Worm (Caenorhabditis elegans) whole organism, L4 larva: ENCODE results near the gene C34F6.5.

Experiments used
- F10B5.3 ChIP-seq: sonication (generic microtip); optimal IDR thresholded peaks from 2 replicates; lab custom pipeline; 2016; ENCODE audit warnings: mild to moderate bottlenecking, missing genetic modification characterization, missing compliant biosample characterization
- F26F4.8 ChIP-seq: fragments of 200-800 bp; sonication (Bioruptor generic); conservative IDR thresholded peaks from 2 replicates; pipeline ENCODE4 v1.3.6; 2022; ENCODE audit warnings: missing genetic modification characterization, missing compliant biosample characterization
- F44E2.7 ChIP-seq: fragments of 200-800 bp; sonication (Bioruptor generic); IDR thresholded peaks from 2 replicates; pipeline ENCODE4 v2.1.2; 2022; ENCODE audit warnings: missing genetic modification characterization, missing compliant biosample characterization
- Y105C5A.15 ChIP-seq: fragments of 200-800 bp; sonication (Bioruptor generic); IDR thresholded peaks from 2 replicates; pipeline ENCODE4 v1.3.6; 2022; ENCODE audit warnings: missing genetic modification characterization, missing compliant biosample characterization
- Y48G9A.11 ChIP-seq: fragments of 200-800 bp; sonication (Bioruptor generic); IDR thresholded peaks from 2 replicates; pipeline ENCODE4 v1.3.6; 2022; ENCODE audit warnings: missing genetic modification reagents, missing genetic modification characterization, missing compliant biosample characterization
- Y75B8A.6 ChIP-seq: fragments of 200-800 bp; sonication (Bioruptor generic); IDR thresholded peaks from 2 replicates; pipeline ENCODE4 v1.3.6; 2022; ENCODE audit warnings: missing genetic modification reagents, missing genetic modification characterization, missing compliant biosample characterization
- ZK337.2 ChIP-seq: fragments of 200-800 bp; sonication (Bioruptor generic); IDR thresholded peaks from 2 replicates; pipeline ENCODE4 v1.3.6; 2022; ENCODE audit warnings: missing genetic modification reagents, missing genetic modification characterization, missing compliant biosample characterization
- ZK546.5 ChIP-seq, 2 experiments: sonication (generic microtip); optimal IDR thresholded peaks; 2 replicates each; lab custom pipeline; 2017; ENCODE audit warnings: missing biosample characterization in 2 of 2, missing genetic modification characterization in 2 of 2
- aly-2 ChIP-seq: sonication (generic microtip); optimal IDR thresholded peaks from 2 replicates; lab custom pipeline; 2018; ENCODE audit warnings: missing biosample characterization, missing genetic modification characterization
- attf-4 ChIP-seq: sonication (generic microtip); optimal IDR thresholded peaks from 3 replicates; lab custom pipeline; 2017; ENCODE audit warnings: missing biosample characterization, missing genetic modification characterization
- ceh-62 ChIP-seq: sonication (generic microtip); optimal IDR thresholded peaks from 2 replicates; lab custom pipeline; 2017; ENCODE audit warnings: missing biosample characterization, missing genetic modification characterization
- cey-2 ChIP-seq: sonication (generic microtip); optimal IDR thresholded peaks from 3 replicates; lab custom pipeline; 2017; ENCODE audit warnings: missing genetic modification characterization, mild to moderate bottlenecking, missing compliant biosample characterization, antibody characterized with exemption, borderline replicate concordance; ENCODE audit not compliant: insufficient read depth
- daf-12 ChIP-seq: fragments of 150-350 bp; optimal IDR thresholded peaks from 2 replicates; lab custom pipeline; 2014; ENCODE audit warnings: missing biosample characterization, missing genetic modification reagents, missing genetic modification characterization
- dmd-6 ChIP-seq: fragments of 200-800 bp; sonication (Bioruptor generic); IDR thresholded peaks from 2 replicates; pipeline ENCODE4 v1.3.6; 2022; ENCODE audit warnings: missing genetic modification reagents, missing genetic modification characterization, missing compliant biosample characterization
- duxl-1 ChIP-seq: sonication (generic microtip); optimal IDR thresholded peaks from 2 replicates; lab custom pipeline; 2016; ENCODE audit warnings: mild to moderate bottlenecking, missing genetic modification characterization, moderate library complexity, missing compliant biosample characterization; ENCODE audit not compliant: poor library complexity
- dve-1 ChIP-seq: sonication (generic microtip); optimal IDR thresholded peaks from 2 replicates; lab custom pipeline; 2017; ENCODE audit warnings: antibody characterized with exemption, mild to moderate bottlenecking, missing genetic modification characterization, missing compliant biosample characterization; ENCODE audit not compliant: insufficient read depth
- egl-27 ChIP-seq: sonication (generic microtip); optimal IDR thresholded peaks from 3 replicates; lab custom pipeline; 2017; ENCODE audit warnings: missing biosample characterization, missing genetic modification reagents, missing genetic modification characterization
- egl-43 ChIP-seq: fragments of 200-800 bp; sonication (Bioruptor generic); IDR thresholded peaks from 2 replicates; pipeline ENCODE4 v1.3.6; 2022; ENCODE audit warnings: missing genetic modification reagents, missing genetic modification characterization, missing compliant biosample characterization
- fkh-10 ChIP-seq: fragments of 150-350 bp; optimal IDR thresholded peaks from 2 replicates; lab custom pipeline; 2014; ENCODE audit warnings: missing biosample characterization, missing genetic modification reagents, missing genetic modification characterization
- hlh-30 ChIP-seq: sonication (generic microtip); optimal IDR thresholded peaks from 2 replicates; lab custom pipeline; 2017; ENCODE audit warnings: antibody characterized with exemption, mild to moderate bottlenecking, missing genetic modification characterization, missing compliant biosample characterization; ENCODE audit not compliant: insufficient read depth
- hmg-1.1 ChIP-seq: fragments of 200-800 bp; sonication (Bioruptor generic); IDR thresholded peaks from 2 replicates; pipeline ENCODE4 v1.3.6; 2022; ENCODE audit warnings: missing genetic modification reagents, missing genetic modification characterization, missing compliant biosample characterization
- lim-7 ChIP-seq: fragments of 200-800 bp; sonication (Bioruptor generic); IDR thresholded peaks from 2 replicates; pipeline ENCODE4 v1.3.6; 2022; ENCODE audit warnings: missing genetic modification characterization, missing compliant biosample characterization
- lin-1 ChIP-seq: fragments of 200-800 bp; sonication (Bioruptor generic); IDR thresholded peaks from 2 replicates; pipeline ENCODE4 v1.3.6; 2022; ENCODE audit warnings: missing genetic modification reagents, missing genetic modification characterization, missing compliant biosample characterization
- lin-13 ChIP-seq: fragments of 150-350 bp; optimal IDR thresholded peaks from 2 replicates; lab custom pipeline; 2014; ENCODE audit warnings: missing biosample characterization, missing genetic modification reagents, missing genetic modification characterization
- lin-15B ChIP-seq: fragments of 150-350 bp; sonication (generic microtip); optimal IDR thresholded peaks from 3 replicates; lab custom pipeline; 2014; ENCODE audit warnings: missing biosample characterization, missing genetic modification characterization
- lin-38 ChIP-seq: fragments of 200-800 bp; sonication (Bioruptor generic); IDR thresholded peaks from 2 replicates; pipeline ENCODE4 v1.3.6; 2022; ENCODE audit warnings: missing genetic modification reagents, missing genetic modification characterization, missing compliant biosample characterization
- mdl-1 ChIP-seq, 2 experiments: fragments of 150-350 bp in 1 of 2; sonication (generic microtip) in 1 of 2; optimal IDR thresholded peaks; 2 replicates each; lab custom pipeline; 2014 to 2017; ENCODE audit warnings: missing biosample characterization in 2 of 2, missing genetic modification characterization in 2 of 2
- mdt-29 ChIP-seq: fragments of 200-800 bp; sonication (Bioruptor generic); IDR thresholded peaks from 2 replicates; pipeline ENCODE4 v1.3.6; 2022; ENCODE audit warnings: missing genetic modification reagents, missing genetic modification characterization, missing compliant biosample characterization
- mep-1 ChIP-seq: fragments of 150-350 bp; sonication (generic microtip); optimal IDR thresholded peaks from 3 replicates; lab custom pipeline; 2014; ENCODE audit warnings: missing biosample characterization, missing genetic modification characterization
- mes-2 ChIP-seq: sonication (generic microtip); optimal IDR thresholded peaks from 2 replicates; lab custom pipeline; 2016; ENCODE audit warnings: missing genotype, mild to moderate bottlenecking, missing genetic modification characterization, missing compliant biosample characterization; ENCODE audit not compliant: poor library complexity, severe bottlenecking
- mxl-2 ChIP-seq: fragments of 200-800 bp; sonication (Bioruptor generic); conservative IDR thresholded peaks from 2 replicates; pipeline ENCODE4 v1.3.6; 2022; ENCODE audit warnings: missing genetic modification reagents, missing genetic modification characterization, missing compliant biosample characterization
- mxl-3 ChIP-seq: fragments of 200-800 bp; sonication (Bioruptor generic); optimal IDR thresholded peaks from 2 replicates; lab custom pipeline; 2018; ENCODE audit warnings: mild to moderate bottlenecking, missing genetic modification characterization, missing compliant biosample characterization
- nhr-10 ChIP-seq: fragments of 150-350 bp; optimal IDR thresholded peaks from 2 replicates; lab custom pipeline; 2014; ENCODE audit warnings: missing biosample characterization, missing genetic modification characterization
- nhr-102 ChIP-seq: sonication (generic microtip); optimal IDR thresholded peaks from 2 replicates; lab custom pipeline; 2016; ENCODE audit warnings: mild to moderate bottlenecking, missing genetic modification characterization, moderate library complexity, missing compliant biosample characterization
- nhr-11 ChIP-seq: fragments of 150-350 bp; optimal IDR thresholded peaks from 2 replicates; lab custom pipeline; 2014; ENCODE audit warnings: missing biosample characterization, missing genetic modification characterization
- nhr-237 ChIP-seq: sonication (generic microtip); optimal IDR thresholded peaks from 2 replicates; lab custom pipeline; 2017; ENCODE audit warnings: missing biosample characterization, missing genetic modification characterization
- nhr-25 ChIP-seq: sonication (generic microtip); optimal IDR thresholded peaks from 2 replicates; lab custom pipeline; 2017; ENCODE audit warnings: missing genetic modification characterization, mild to moderate bottlenecking, missing compliant biosample characterization, antibody characterized with exemption, moderate library complexity, borderline replicate concordance; ENCODE audit not compliant: insufficient read depth
- nhr-6 ChIP-seq: fragments of 150-350 bp; optimal IDR thresholded peaks from 2 replicates; lab custom pipeline; 2014; ENCODE audit warnings: missing biosample characterization, missing genetic modification characterization
- nhr-77 ChIP-seq: fragments of 150-350 bp; optimal IDR thresholded peaks from 2 replicates; lab custom pipeline; 2014; ENCODE audit warnings: missing biosample characterization, missing genetic modification characterization
- pha-4 ChIP-seq, 2 experiments: fragments of 150-350 bp in 1 of 2; fragments of 200-800 bp in 1 of 2; sonication (Bioruptor generic) in 1 of 2; IDR thresholded peaks in 1 of 2; optimal IDR thresholded peaks in 1 of 2; 2 replicates each; pipeline versions ENCODE4 v1.3.6 to Lab custom; 2014 to 2022; ENCODE audit warnings: missing genetic modification characterization in 2 of 2, missing genetic modification reagents in 2 of 2, missing biosample characterization in 1 of 2, missing compliant biosample characterization in 1 of 2
- pqm-1 ChIP-seq: sonication (generic microtip); optimal IDR thresholded peaks from 2 replicates; lab custom pipeline; 2017; ENCODE audit warnings: missing biosample characterization, missing genetic modification characterization
- skn-1 ChIP-seq: fragments of 150-350 bp; optimal IDR thresholded peaks from 2 replicates; lab custom pipeline; 2014; ENCODE audit warnings: missing biosample characterization, missing genetic modification characterization
- tra-1 ChIP-seq: fragments of 200-800 bp; sonication (Bioruptor generic); IDR thresholded peaks from 2 replicates; pipeline ENCODE4 v1.3.6; 2022; ENCODE audit warnings: missing genetic modification reagents, missing genetic modification characterization, missing compliant biosample characterization
- unc-130 ChIP-seq: sonication (generic microtip); optimal IDR thresholded peaks from 2 replicates; lab custom pipeline; 2016; ENCODE audit warnings: missing genetic modification reagents, missing genetic modification characterization, missing compliant biosample characterization
- vab-7 ChIP-seq: fragments of 200-800 bp; sonication (Bioruptor generic); IDR thresholded peaks from 2 replicates; pipeline ENCODE4 v1.3.6; 2022; ENCODE audit warnings: missing genetic modification reagents, missing genetic modification characterization, missing compliant biosample characterization
- zag-1 ChIP-seq: fragments of 150-350 bp; optimal IDR thresholded peaks from 2 replicates; lab custom pipeline; 2014; ENCODE audit warnings: missing biosample characterization, missing genetic modification characterization
- zfp-2 ChIP-seq: sonication (generic microtip); optimal IDR thresholded peaks from 2 replicates; lab custom pipeline; 2016; ENCODE audit warnings: mild to moderate bottlenecking, missing genetic modification characterization, missing compliant biosample characterization
- zfp-3 ChIP-seq: fragments of 200-800 bp; sonication (Bioruptor generic); conservative IDR thresholded peaks from 2 replicates; pipeline ENCODE4 v1.3.6; 2022; ENCODE audit warnings: missing genetic modification reagents, missing genetic modification characterization, missing compliant biosample characterization
- zip-11 ChIP-seq: fragments of 200-800 bp; sonication (Bioruptor generic); IDR thresholded peaks from 2 replicates; pipeline ENCODE4 v1.3.6; 2022; ENCODE audit warnings: missing genetic modification characterization, missing compliant biosample characterization
- zip-2 ChIP-seq: fragments of 150-350 bp; optimal IDR thresholded peaks from 2 replicates; lab custom pipeline; 2014; ENCODE audit warnings: missing biosample characterization, missing genetic modification characterization
- ztf-11 ChIP-seq: fragments of 150-350 bp; optimal IDR thresholded peaks from 2 replicates; lab custom pipeline; 2014; ENCODE audit warnings: missing biosample characterization, missing genetic modification characterization

Gene C34F6.5

ce11 chrX:11206953-11207352 is 1.7 kb downstream of the C34F6.5 start, which contains the start of gene hst-2 (continued):
- no peak for TF ChIP-seq vab-7 (GFP tag; lab: Robert Waterston, UW)
- TF ChIP-seq mep-1 (tag; lab: Kevin White, UChicago) = peak; percentile 90
- TF ChIP-seq zfp-2 = no peak
- TF ChIP-seq cey-2 (tag; lab: Kevin White, UChicago) = no peak
- no peak for TF ChIP-seq unc-130
- TF ChIP-seq Y105C5A.15 = no peak
- TF ChIP-seq F44E2.7 (GFP tag; lab: Robert Waterston, UW) = no peak
- peak; percentile 75 for TF ChIP-seq lin-38 (GFP tag; lab: Robert Waterston, UW)
- no peak for TF ChIP-seq zip-11
- TF ChIP-seq hlh-30 (tag; lab: Kevin White, UChicago) = peak; percentile 76
- TF ChIP-seq lin-13 (GFP tag; lab: Kevin White, UChicago) = peak; percentile 58
- TF ChIP-seq ZK337.2 (GFP tag; lab: Robert Waterston, UW) = no peak
- no peak for TF ChIP-seq skn-1 (tag; lab: Kevin White, UChicago)
- no peak for TF ChIP-seq Y48G9A.11 (GFP tag; lab: Robert Waterston, UW)
- no peak for TF ChIP-seq lin-15B (tag; lab: Kevin White, UChicago)
- TF ChIP-seq nhr-11 (tag; lab: Kevin White, UChicago) = peak; percentile 74
- TF ChIP-seq aly-2 (tag; lab: Kevin White, UChicago) = no peak
- peak; percentile 91 for TF ChIP-seq duxl-1 (tag; lab: Kevin White, UChicago)
- peak; percentile 31 for TF ChIP-seq nhr-25 (tag; lab: Kevin White, UChicago)
- peak in 1 of 2 experiments; percentile 38 for TF ChIP-seq mdl-1 (tag; optimal IDR thresholded peaks at IDR 0.05; lab: Kevin White, UChicago)
- peak; percentile 96 for TF ChIP-seq dve-1 (tag; lab: Kevin White, UChicago)
- TF ChIP-seq mes-2 (tag; lab: Kevin White, UChicago) = peak; percentile 90
- TF ChIP-seq lin-1 (GFP tag; lab: Robert Waterston, UW) = no peak
- TF ChIP-seq ZK546.5 (tag; optimal IDR thresholded peaks at IDR 0.05; lab: Kevin White, UChicago) = no peak
- peak; percentile 89 for TF ChIP-seq hmg-1.1 (GFP tag; lab: Robert Waterston, UW)
- no peak for TF ChIP-seq pqm-1 (tag; lab: Kevin White, UChicago)
- no peak for TF ChIP-seq ztf-11
- no peak for TF ChIP-seq mxl-2 (GFP tag; lab: Robert Waterston, UW)
- TF ChIP-seq Y75B8A.6 (GFP tag; lab: Robert Waterston, UW) = no peak
- no peak for TF ChIP-seq ceh-62
- peak; percentile 56 for TF ChIP-seq nhr-6
- TF ChIP-seq F10B5.3 (tag; lab: Kevin White, UChicago) = peak; percentile 86
- TF ChIP-seq tra-1 (GFP tag; lab: Robert Waterston, UW) = peak; percentile 80; the same call in 1 of the 2 replicates
- TF ChIP-seq zfp-3 (GFP tag; lab: Robert Waterston, UW) = peak; percentile 66; the same call in 1 of the 2 replicates
- peak; percentile 93 for TF ChIP-seq nhr-102 (tag; lab: Kevin White, UChicago)
- peak; percentile 45 for TF ChIP-seq mxl-3
- no peak for TF ChIP-seq nhr-10 (tag; lab: Kevin White, UChicago)
- peak; percentile 8 for TF ChIP-seq zip-2
- no peak for TF ChIP-seq egl-27 (tag; lab: Kevin White, UChicago)
- TF ChIP-seq pha-4 (GFP tag; IDR thresholded peaks at IDR 0.05; lab: Robert Waterston, UW) = no peak
- TF ChIP-seq pha-4 (tag; optimal IDR thresholded peaks at IDR 0.05; lab: Kevin White, UChicago) = no peak
- TF ChIP-seq nhr-237 (tag; lab: Kevin White, UChicago) = no peak
- TF ChIP-seq daf-12 = no peak
- TF ChIP-seq fkh-10 (GFP tag; lab: Kevin White, UChicago) = peak; percentile 59
- peak; percentile 87 for TF ChIP-seq dmd-6 (GFP tag; lab: Robert Waterston, UW)
- TF ChIP-seq lim-7 = no peak
- no peak for TF ChIP-seq F26F4.8 (GFP tag; lab: Robert Waterston, UW)
- TF ChIP-seq mdt-29 (GFP tag; lab: Robert Waterston, UW) = peak; percentile 68; the same call in 1 of the 2 replicates
- TF ChIP-seq attf-4 (tag; lab: Kevin White, UChicago) = no peak
- TF ChIP-seq zag-1 (tag; lab: Kevin White, UChicago) = no peak
- peak; percentile 81 for TF ChIP-seq nhr-77 (tag; lab: Kevin White, UChicago)
- TF ChIP-seq egl-43 = peak; percentile 66; the same call in 1 of the 2 replicates
